Worm (Caenorhabditis elegans): ENCODE results near the gene clec-184.

clec-184 gene

ce11 chrIV:12432340-12432739 lies at the start of gene clec-184:
Gene clec-184, plus strand, starts transcription at chrIV:12432640.
- no peak for TF ChIP-seq lin-14 (GFP tag; optimal IDR thresholded peaks at IDR 0.05)
- TF ChIP-seq tlp-1 (tag; optimal IDR thresholded peaks at IDR 0.05) = no peak
- no peak for TF ChIP-seq grh-1 (GFP tag; IDR thresholded peaks at IDR 0.05)
- TF ChIP-seq snpc-4 (tag; optimal IDR thresholded peaks at IDR 0.05) = no peak
- no peak for TF ChIP-seq nhr-28 (tag; optimal IDR thresholded peaks at IDR 0.05)
- no peak for TF ChIP-seq nhr-84 (tag; optimal IDR thresholded peaks at IDR 0.05)
- TF ChIP-seq ceh-90 (tag; optimal IDR thresholded peaks at IDR 0.05) = no peak
- no peak for TF ChIP-seq ztf-11 (tag; optimal IDR thresholded peaks at IDR 0.05)
- TF ChIP-seq unc-30 (tag; optimal IDR thresholded peaks at IDR 0.05) = no peak

DNA sequence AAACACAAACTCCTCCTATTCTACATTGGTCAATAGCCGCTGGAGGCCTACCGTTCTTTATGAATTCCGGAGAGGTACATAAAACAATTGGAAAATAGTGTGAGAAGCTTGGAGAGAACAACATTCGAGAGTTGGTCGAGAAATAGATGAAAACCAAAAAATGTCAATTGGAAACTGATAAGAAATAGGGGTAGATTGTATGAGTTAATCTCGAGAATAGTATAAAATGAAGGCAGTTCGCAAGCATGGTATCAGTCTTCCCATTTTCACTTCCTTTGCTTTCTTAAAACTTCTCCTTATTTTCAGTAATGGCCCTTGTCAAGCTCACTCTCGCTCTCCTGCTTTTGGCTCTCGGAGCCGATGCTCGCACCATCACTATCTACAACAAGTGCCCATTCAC lies 49.6 kb upstream of the clec-184 start, which contains the start of gene thn-2:
TSS of gene thn-2 (plus strand) at position 307 of the 400 bp plus-strand sequence.
- TF ChIP-seq ceh-90 (tag; optimal IDR thresholded peaks at IDR 0.05) (no peak), ces-1 (GFP tag; optimal IDR thresholded peaks at IDR 0.05) (no peak), lin-13 (GFP tag; optimal IDR thresholded peaks at IDR 0.05) (no peak), hlh-4 (tag; optimal IDR thresholded peaks at IDR 0.05) (no peak), ets-5 (GFP tag; IDR thresholded peaks at IDR 0.05) (no peak), nhr-85 (tag) (no peak), blmp-1 (tag; optimal IDR thresholded peaks at IDR 0.05) (no peak), snu-23 (GFP tag; optimal IDR thresholded peaks at IDR 0.05) (no peak)

DNA sequence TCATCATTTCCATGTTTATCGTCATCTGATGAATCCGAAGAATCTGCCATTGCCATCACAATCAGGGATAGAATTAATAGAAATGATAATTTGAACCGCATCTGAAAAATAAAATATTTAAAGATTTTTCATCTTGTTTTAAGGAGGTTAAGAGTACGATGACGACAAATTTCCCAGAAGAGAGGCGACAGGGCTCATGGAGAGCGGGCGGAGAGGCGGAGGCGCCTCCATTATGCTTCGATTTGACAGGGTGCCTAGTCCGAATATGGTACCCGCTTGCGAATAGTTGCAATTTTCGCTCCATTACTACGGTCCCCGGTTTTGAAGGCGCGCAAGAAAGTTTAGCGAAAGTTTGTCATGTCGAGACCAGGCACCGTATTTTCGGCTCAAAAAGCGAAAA lies 47.4 kb upstream of the clec-184 start, which contains the start of gene F28D1.6:
TSS of gene F28D1.6 (minus strand) at position 101 of the 400 bp plus-strand sequence.
- TF ChIP-seq unc-86 (tag; optimal IDR thresholded peaks at IDR 0.05) (no peak), F16B12.6 (tag; optimal IDR thresholded peaks at IDR 0.05) (no peak), sup-37 (GFP tag; optimal IDR thresholded peaks at IDR 0.05) (no peak), snpc-4 (tag; optimal IDR thresholded peaks at IDR 0.05) (no peak), C04F5.9 (tag; optimal IDR thresholded peaks at IDR 0.05) (no peak), blmp-1 (tag; optimal IDR thresholded peaks at IDR 0.05) (no peak), skn-1 (tag; optimal IDR thresholded peaks at IDR 0.05) (no peak), vab-15 (tag; optimal IDR thresholded peaks at IDR 0.05) (no peak), lsy-2 (tag; optimal IDR thresholded peaks at IDR 0.05) (no peak), Y116A8C.19 (tag; optimal IDR thresholded peaks at IDR 0.05; ENCODE audit: borderline replicate concordance) (no peak), mab-9 (GFP tag; IDR thresholded peaks at IDR 0.05) (no peak)

- no peak for TF ChIP-seq sox-4 (tag; optimal IDR thresholded peaks at IDR 0.05)
- no peak for TF ChIP-seq ztf-4 (tag; optimal IDR thresholded peaks at IDR 0.05)
- TF ChIP-seq nhr-85 (tag) = peak; percentile 33
- peak in 1 of 2 experiments; percentile 40 for TF ChIP-seq lsy-2 (tag; optimal IDR thresholded peaks at IDR 0.05)
Measured at ce11 chrIV:12389951-12390350, 42.5 kb upstream of the clec-184 start, which contains the start of gene spe-45. Gene spe-45, minus strand, starts transcription at chrIV:12390095.

DNA sequence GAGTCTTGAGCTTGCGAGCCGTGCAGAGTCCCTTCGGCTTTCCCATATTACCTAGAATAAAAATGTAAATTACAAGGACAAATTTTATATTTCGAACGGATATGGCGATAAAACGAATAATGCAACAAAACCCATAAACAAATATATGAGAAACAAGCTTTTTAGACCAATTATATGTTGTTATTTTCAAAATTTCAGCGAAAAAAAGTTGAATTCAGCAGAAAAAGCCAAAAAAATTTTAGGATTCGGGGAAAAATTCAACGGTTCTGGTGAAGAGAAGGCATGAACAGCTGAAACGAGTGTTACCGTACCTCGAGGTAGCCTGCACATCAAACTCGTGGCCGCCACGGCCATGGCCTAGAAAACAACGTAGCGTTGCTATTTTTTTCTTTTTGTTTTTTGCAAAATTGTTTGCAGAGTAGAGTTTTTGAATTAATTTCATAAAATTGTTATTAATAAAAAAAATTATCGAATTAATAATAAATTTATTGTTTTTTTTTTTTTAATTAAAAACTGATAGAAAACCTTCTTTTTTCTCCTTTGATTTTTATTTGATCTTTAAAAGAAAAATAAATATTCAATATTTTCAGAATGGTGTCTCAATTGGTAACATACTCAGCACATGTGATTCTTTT lies 41.3 kb upstream of the clec-184 start, which contains the start of the genes rps-23 and dpm-3:
TSS of gene rps-23 (minus strand) at position 51 of the 635 bp plus-strand sequence.
TSS of gene dpm-3 (plus strand) at position 585 of the 635 bp plus-strand sequence.
- TF ChIP-seq nhr-90 (tag; optimal IDR thresholded peaks at IDR 0.05; ENCODE audit: poor library complexity) = peak; percentile 95
- TF ChIP-seq ceh-82 (tag; optimal IDR thresholded peaks at IDR 0.05) = peak; percentile 91 to 98 (median 93)
- TF ChIP-seq ceh-8 (GFP tag; optimal IDR thresholded peaks at IDR 0.05) = peak; percentile 46
- peak; percentile 86 for TF ChIP-seq jun-1 (tag; optimal IDR thresholded peaks at IDR 0.05)
- TF ChIP-seq lir-3 (tag; optimal IDR thresholded peaks at IDR 0.05; ENCODE audit: poor library complexity) = peak; percentile 96
- peak; percentile 94 for TF ChIP-seq xbp-1 (tag; optimal IDR thresholded peaks at IDR 0.05)
- TF ChIP-seq nhr-76 (tag; optimal IDR thresholded peaks at IDR 0.05) = no peak
- TF ChIP-seq pag-3 (tag; optimal IDR thresholded peaks at IDR 0.05; ENCODE audit: borderline replicate concordance, insufficient read depth) = peak; percentile 8
- TF ChIP-seq nhr-84 (tag; optimal IDR thresholded peaks at IDR 0.05) = no peak
- TF ChIP-seq vab-15 (tag; optimal IDR thresholded peaks at IDR 0.05) = peak; percentile 94
- peak; percentile 97 for TF ChIP-seq nhr-71 (tag; optimal IDR thresholded peaks at IDR 0.05)
- peak; percentile 83 to 88 (median 87) for TF ChIP-seq dpl-1 (GFP tag; optimal IDR thresholded peaks at IDR 0.05)
- TF ChIP-seq nhr-20 (tag; optimal IDR thresholded peaks at IDR 0.05) = peak; percentile 94
- no peak for TF ChIP-seq hlh-4 (tag; optimal IDR thresholded peaks at IDR 0.05)
- peak; percentile 62 for TF ChIP-seq nhr-237 (tag; optimal IDR thresholded peaks at IDR 0.05)
- peak; percentile 94 for TF ChIP-seq lin-14 (GFP tag; optimal IDR thresholded peaks at IDR 0.05)
- TF ChIP-seq C04F5.9 (tag; optimal IDR thresholded peaks at IDR 0.05) = peak; percentile 91
- TF ChIP-seq unc-62 (GFP tag; optimal IDR thresholded peaks at IDR 0.05) = no peak
- peak; percentile 83 for TF ChIP-seq ztf-4 (tag; optimal IDR thresholded peaks at IDR 0.05)
- TF ChIP-seq fos-1 (tag; optimal IDR thresholded peaks at IDR 0.05) = peak; percentile 91
- TF ChIP-seq fkh-10 (GFP tag; optimal IDR thresholded peaks at IDR 0.05) = peak; percentile 81
- TF ChIP-seq skn-1 (tag; optimal IDR thresholded peaks at IDR 0.05) = peak; percentile 95
- TF ChIP-seq lsy-2 (tag; optimal IDR thresholded peaks at IDR 0.05) = peak; percentile 100
- TF ChIP-seq ztf-11 (tag; optimal IDR thresholded peaks at IDR 0.05) = peak in 1 of 2 experiments; percentile 89
- TF ChIP-seq nhr-28 (tag; optimal IDR thresholded peaks at IDR 0.05) = no peak
